Worm (Caenorhabditis elegans): ENCODE results near the gene M6.11.

The M6.11 gene

ce11 chrX:600671-601070 is 40.7 kb downstream of the M6.11 start:
- no peak for TF ChIP-seq gei-17 (GFP tag; optimal IDR thresholded peaks at IDR 0.05)
- TF ChIP-seq cebp-1 (GFP tag; IDR thresholded peaks at IDR 0.05) = no peak
- peak; percentile 47 for TF ChIP-seq cebp-1 (tag; optimal IDR thresholded peaks at IDR 0.05)
- peak; percentile 34 for TF ChIP-seq pha-4 (tag; optimal IDR thresholded peaks at IDR 0.05)
- TF ChIP-seq nhr-80 (tag; optimal IDR thresholded peaks at IDR 0.05) = peak; percentile 11
- no peak for TF ChIP-seq cebp-2 (GFP tag; IDR thresholded peaks at IDR 0.05)

ce11 chrX:599476-599875 is 41.9 kb downstream of the M6.11 start, which contains the start of gene F13C5.3:
F13C5.3 (minus strand) TSS chrX:599576.
- TF ChIP-seq zfh-2 (GFP tag; conservative IDR thresholded peaks at IDR 0.05) (no peak), pha-4 (tag; optimal IDR thresholded peaks at IDR 0.05) (no peak), ets-4 (GFP tag; optimal IDR thresholded peaks at IDR 0.05) (no peak), somi-1 (GFP tag; optimal IDR thresholded peaks at IDR 0.05) (no peak), nfya-1 (tag; optimal IDR thresholded peaks at IDR 0.05; ENCODE audit: borderline replicate concordance, insufficient read depth) (no peak), bed-1 (GFP tag; IDR thresholded peaks at IDR 0.05) (no peak), ztf-3 (GFP tag; optimal IDR thresholded peaks at IDR 0.05) (no peak), chd-7 (tag; optimal IDR thresholded peaks at IDR 0.05) (no peak), lin-26 (GFP tag; IDR thresholded peaks at IDR 0.05) (no peak)

DNA sequence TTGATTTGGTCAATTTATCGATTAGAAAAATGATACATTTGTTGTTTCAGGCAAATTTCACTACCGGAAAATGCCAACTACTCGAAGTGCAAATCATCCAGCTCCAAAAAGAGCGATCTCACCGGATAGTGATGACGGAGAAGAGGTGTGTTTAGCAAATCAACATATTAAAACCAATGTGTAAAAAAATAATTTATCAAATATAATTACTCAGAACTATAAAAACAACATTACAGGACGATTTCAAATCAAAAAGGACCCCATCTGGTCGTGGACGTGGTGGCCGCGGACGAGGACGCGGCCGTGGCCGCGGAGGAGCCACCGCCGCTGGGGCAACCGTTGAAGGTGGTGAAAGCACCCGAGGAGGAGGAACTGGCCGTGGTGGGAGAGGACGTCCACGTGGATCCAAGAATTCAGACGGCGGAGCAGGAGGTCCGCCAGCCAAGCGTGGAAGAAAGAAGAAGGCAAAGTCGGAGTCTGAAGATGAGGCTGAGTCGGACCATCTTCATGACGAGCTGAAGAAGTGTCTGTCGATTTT is 47.4 kb downstream of the M6.11 start, which contains the start of gene F13C5.2:
TSS of gene F13C5.2 (plus strand) at position 51 of the 538 bp plus-strand sequence.
- TF ChIP-seq madf-6 (GFP tag; IDR thresholded peaks at IDR 0.05) (peak; percentile 11; the same call in 1 of the 2 replicates), tbx-9 (tag; optimal IDR thresholded peaks at IDR 0.05; ENCODE audit: borderline replicate concordance) (no peak), rec-8 (tag; optimal IDR thresholded peaks at IDR 0.05) (no peak), egrh-3 (GFP tag; IDR thresholded peaks at IDR 0.05) (peak; percentile 91), zfh-2 (GFP tag; conservative IDR thresholded peaks at IDR 0.05) (peak; percentile 86)

ce11 chrX:593245-593733 is 48.1 kb downstream of the M6.11 start:
- TF ChIP-seq fkh-3 (tag; optimal IDR thresholded peaks at IDR 0.05) (no peak), rcor-1 (GFP tag; IDR thresholded peaks at IDR 0.05) (peak; percentile 61; the same call in 1 of the 2 replicates), ama-1 (optimal IDR thresholded peaks at IDR 0.05) (no peak), ama-1 (GFP tag; optimal IDR thresholded peaks at IDR 0.05) (peak in 1 of 2 experiments; percentile 37), cebp-2 (GFP tag; IDR thresholded peaks at IDR 0.05) (no peak), T26A5.8 (tag; optimal IDR thresholded peaks at IDR 0.05) (no peak), somi-1 (GFP tag; optimal IDR thresholded peaks at IDR 0.05) (peak; percentile 71), egl-44 (GFP tag; IDR thresholded peaks at IDR 0.05) (no peak), Y56A3A.18 (GFP tag; IDR thresholded peaks at IDR 0.05) (no peak), nfyb-1 (GFP tag; IDR thresholded peaks at IDR 0.05) (peak; percentile 59; the same call in 1 of the 2 replicates), nfya-1 (tag; optimal IDR thresholded peaks at IDR 0.05; ENCODE audit: borderline replicate concordance, insufficient read depth) (no peak), ztf-28 (GFP tag; IDR thresholded peaks at IDR 0.05) (no peak), ceh-27 (GFP tag; optimal IDR thresholded peaks at IDR 0.05) (peak; percentile 70), sea-2 (GFP tag; IDR thresholded peaks at IDR 0.05) (no peak), ceh-100 (GFP tag; IDR thresholded peaks at IDR 0.05) (no peak), nhr-120 (GFP tag; IDR thresholded peaks at IDR 0.05) (no peak), F39B2.1 (GFP tag; IDR thresholded peaks at IDR 0.05) (no peak), D2030.7 (GFP tag; IDR thresholded peaks at IDR 0.05) (no peak), ets-4 (GFP tag; optimal IDR thresholded peaks at IDR 0.05) (peak; percentile 68), attf-6 (GFP tag; IDR thresholded peaks at IDR 0.05) (no peak), F57C9.4 (tag; optimal IDR thresholded peaks at IDR 0.05) (no peak), let-607 (tag; optimal IDR thresholded peaks at IDR 0.05) (peak in 1 of 2 experiments; percentile 59), sdz-38 (tag; optimal IDR thresholded peaks at IDR 0.05) (no peak), snpc-1.1 (tag; optimal IDR thresholded peaks at IDR 0.05; ENCODE audit: insufficient read depth) (no peak), nhr-179 (tag; optimal IDR thresholded peaks at IDR 0.05) (no peak), lin-40 (tag; optimal IDR thresholded peaks at IDR 0.05) (peak; percentile 85), pha-4 (tag; optimal IDR thresholded peaks at IDR 0.05) (no peak), F37B4.10 (GFP tag; IDR thresholded peaks at IDR 0.05) (no peak), snpc-3.4 (tag; optimal IDR thresholded peaks at IDR 0.05) (no peak)
